Fruit fly (Drosophila melanogaster): Measurements from ENCODE around the gene Blos3.

dm6 chr3L:18911082-18911481, 41.1 kb downstream of the Blos3 start, which contains the start of gene Ir75d:
- no peak for TF ChIP-seq ovo (GFP tag; optimal IDR thresholded peaks at IDR 0.05)
- TF ChIP-seq cnc (optimal IDR thresholded peaks at IDR 0.05): no peak
- TF ChIP-seq CG33017 (tag; optimal IDR thresholded peaks at IDR 0.05): no peak
- TF ChIP-seq tj (GFP tag; optimal IDR thresholded peaks at IDR 0.05): no peak
- TF ChIP-seq CG1620 (GFP tag; optimal IDR thresholded peaks at IDR 0.05): no peak
- no peak for TF ChIP-seq pad (GFP tag; optimal IDR thresholded peaks at IDR 0.05)
- no peak for TF ChIP-seq Crg-1 (GFP tag; optimal IDR thresholded peaks at IDR 0.05)
- no peak for TF ChIP-seq CG12768 (GFP tag; optimal IDR thresholded peaks at IDR 0.05)
- no peak for TF ChIP-seq bab1 (GFP tag; optimal IDR thresholded peaks at IDR 0.05)
- no peak for TF ChIP-seq CG7101 (tag; optimal IDR thresholded peaks at IDR 0.05)
- no peak for TF ChIP-seq kay (GFP tag; ENCODE audit: borderline replicate concordance)
- TF ChIP-seq CG14711 (tag; optimal IDR thresholded peaks at IDR 0.05): no peak
- TF ChIP-seq Mnt (GFP tag; optimal IDR thresholded peaks at IDR 0.05): no peak
- no peak for TF ChIP-seq cic (GFP tag; optimal IDR thresholded peaks at IDR 0.05)

Measured in whole organism, adult.